Worm (Caenorhabditis elegans) whole organism, mixed stage, embryonic: ENCODE measurements around the gene plc-3.
"Not testable (repeated sequence)": the region's sequence is repeated elsewhere in the genome, so short reads cannot be mapped to it uniquely, and the experiment has no call there.

Experiments
- M03D4.4 ChIP-seq: sonication (generic microtip); optimal IDR thresholded peaks from 2 replicates; lab custom pipeline; 2017; ENCODE audit warnings: mild to moderate bottlenecking, missing genetic modification characterization, missing compliant biosample characterization
- bed-3 ChIP-seq: fragments of 200-800 bp; sonication (Bioruptor generic); optimal IDR thresholded peaks from 3 replicates; lab custom pipeline; 2018; ENCODE audit warnings: mild to moderate bottlenecking, missing genetic modification characterization, moderate library complexity, missing compliant biosample characterization
- blmp-1 ChIP-seq: fragments of 150-350 bp; optimal IDR thresholded peaks from 2 replicates; lab custom pipeline; 2014; ENCODE audit warnings: missing biosample characterization, missing genetic modification characterization
- ceh-39 ChIP-seq: fragments of 150-350 bp; optimal IDR thresholded peaks from 2 replicates; lab custom pipeline; 2014; ENCODE audit warnings: missing biosample characterization, missing genetic modification characterization
- ceh-43 ChIP-seq: fragments of 200-800 bp; sonication (Bioruptor generic); optimal IDR thresholded peaks from 2 replicates; lab custom pipeline; 2018; ENCODE audit warnings: mild to moderate bottlenecking, missing genetic modification characterization, moderate library complexity, missing compliant biosample characterization
- ceh-83 ChIP-seq: fragments of 200-800 bp; sonication (Bioruptor generic); optimal IDR thresholded peaks from 2 replicates; lab custom pipeline; 2018; ENCODE audit warnings: mild to moderate bottlenecking, missing genetic modification characterization, missing compliant biosample characterization
- ces-1 ChIP-seq: fragments of 150-350 bp; optimal IDR thresholded peaks from 2 replicates; lab custom pipeline; 2014; ENCODE audit warnings: missing biosample characterization, missing genetic modification reagents, missing genetic modification characterization
- cnd-1 ChIP-seq: fragments of 200-800 bp; sonication (Bioruptor generic); optimal IDR thresholded peaks from 2 replicates; lab custom pipeline; 2018; ENCODE audit warnings: mild to moderate bottlenecking, missing genetic modification characterization, missing compliant biosample characterization
- drap-1 ChIP-seq: fragments of 200-800 bp; sonication (Bioruptor generic); optimal IDR thresholded peaks from 3 replicates; lab custom pipeline; 2018; ENCODE audit warnings: mild to moderate bottlenecking, missing genetic modification characterization, missing compliant biosample characterization
- elt-1 ChIP-seq: sonication (generic microtip); optimal IDR thresholded peaks from 2 replicates; lab custom pipeline; 2017; ENCODE audit warnings: missing genetic modification characterization, mild to moderate bottlenecking, missing compliant biosample characterization, antibody characterized with exemption, moderate library complexity, borderline replicate concordance; ENCODE audit not compliant: insufficient read depth
- elt-3 ChIP-seq: fragments of 150-350 bp; optimal IDR thresholded peaks from 2 replicates; lab custom pipeline; 2014; ENCODE audit warnings: missing biosample characterization, missing genetic modification characterization
- ham-2 ChIP-seq: fragments of 200-800 bp; sonication (Bioruptor generic); optimal IDR thresholded peaks from 2 replicates; lab custom pipeline; 2018; ENCODE audit warnings: mild to moderate bottlenecking, missing genetic modification characterization, missing compliant biosample characterization
- hlh-1 ChIP-seq: fragments of 150-350 bp; optimal IDR thresholded peaks from 2 replicates; lab custom pipeline; 2014; ENCODE audit warnings: missing biosample characterization, missing genetic modification reagents, missing genetic modification characterization
- lin-13 ChIP-seq: fragments of 150-350 bp; optimal IDR thresholded peaks from 2 replicates; lab custom pipeline; 2014; ENCODE audit warnings: missing biosample characterization, missing genetic modification characterization
- lin-32 ChIP-seq: fragments of 200-800 bp; sonication (Bioruptor generic); optimal IDR thresholded peaks from 2 replicates; lab custom pipeline; 2018; ENCODE audit warnings: mild to moderate bottlenecking, missing genetic modification characterization, missing compliant biosample characterization
- lsy-2 ChIP-seq: fragments of 150-350 bp; optimal IDR thresholded peaks from 2 replicates; lab custom pipeline; 2014; ENCODE audit warnings: missing biosample characterization, missing genetic modification characterization
- mep-1 ChIP-seq: fragments of 150-350 bp; optimal IDR thresholded peaks from 2 replicates; lab custom pipeline; 2017; ENCODE audit warnings: missing biosample characterization, missing genetic modification reagents, missing genetic modification characterization, inconsistent platforms
- mls-2 ChIP-seq: sonication (generic microtip); optimal IDR thresholded peaks from 2 replicates; lab custom pipeline; 2016; ENCODE audit warnings: mild to moderate bottlenecking, missing genetic modification characterization, moderate library complexity, missing compliant biosample characterization
- nhr-12 ChIP-seq: fragments of 150-350 bp; optimal IDR thresholded peaks from 2 replicates; lab custom pipeline; 2014; ENCODE audit warnings: missing biosample characterization, missing genetic modification characterization
- nhr-2 ChIP-seq: fragments of 150-350 bp; optimal IDR thresholded peaks from 2 replicates; lab custom pipeline; 2014; ENCODE audit warnings: missing biosample characterization, missing genetic modification characterization
- nhr-237 ChIP-seq: fragments of 150-350 bp; optimal IDR thresholded peaks from 2 replicates; lab custom pipeline; 2014; ENCODE audit warnings: missing biosample characterization, missing genetic modification characterization
- nhr-28 ChIP-seq: fragments of 150-350 bp; optimal IDR thresholded peaks from 2 replicates; lab custom pipeline; 2014; ENCODE audit warnings: missing biosample characterization, missing genetic modification characterization
- nhr-76 ChIP-seq: sonication (generic microtip); optimal IDR thresholded peaks from 2 replicates; lab custom pipeline; 2017; ENCODE audit warnings: missing biosample characterization, missing genetic modification characterization
- pha-4 ChIP-seq: fragments of 150-350 bp; optimal IDR thresholded peaks from 2 replicates; lab custom pipeline; 2018; ENCODE audit warnings: missing biosample characterization, missing genetic modification reagents, missing genetic modification characterization
- sem-2 ChIP-seq: fragments of 200-800 bp; sonication (Bioruptor generic); optimal IDR thresholded peaks from 2 replicates; lab custom pipeline; 2018; ENCODE audit warnings: mild to moderate bottlenecking, missing genetic modification characterization, missing compliant biosample characterization
- sptf-1 ChIP-seq: sonication (generic microtip); optimal IDR thresholded peaks from 2 replicates; lab custom pipeline; 2017; ENCODE audit warnings: mild to moderate bottlenecking, missing genetic modification characterization, moderate library complexity, missing compliant biosample characterization
- tbx-8 ChIP-seq: fragments of 200-800 bp; sonication (Bioruptor generic); optimal IDR thresholded peaks from 2 replicates; lab custom pipeline; 2018; ENCODE audit warnings: mild to moderate bottlenecking, missing genetic modification characterization, moderate library complexity, missing compliant biosample characterization
- unc-120 ChIP-seq: sonication (generic microtip); optimal IDR thresholded peaks from 2 replicates; lab custom pipeline; 2017; ENCODE audit warnings: missing genetic modification characterization, missing compliant biosample characterization; ENCODE audit not compliant: poor library complexity, severe bottlenecking
- unc-39 ChIP-seq: fragments of 150-350 bp; optimal IDR thresholded peaks from 2 replicates; lab custom pipeline; 2014; ENCODE audit warnings: missing biosample characterization, missing genetic modification characterization
- unc-62 ChIP-seq: fragments of 150-350 bp; optimal IDR thresholded peaks from 2 replicates; lab custom pipeline; 2014; ENCODE audit warnings: missing biosample characterization, missing genetic modification reagents, missing genetic modification characterization
- zip-8 ChIP-seq: fragments of 150-350 bp; optimal IDR thresholded peaks from 2 replicates; lab custom pipeline; 2014; ENCODE audit warnings: missing biosample characterization, missing genetic modification characterization
- ztf-11 ChIP-seq: fragments of 150-350 bp; optimal IDR thresholded peaks from 2 replicates; lab custom pipeline; 2014; ENCODE audit warnings: missing biosample characterization, missing genetic modification characterization

Gene plc-3

ce11 chrII:10247154-10247553 lies 24.5 kb downstream of the plc-3 start:
- TF ChIP-seq pha-4, result no peak
- no peak for TF ChIP-seq drap-1 (GFP tag; lab: Kevin White, UChicago)
- no peak for TF ChIP-seq ztf-11 (tag; lab: Kevin White, UChicago)
- no peak for TF ChIP-seq hlh-1 (tag; lab: Kevin White, UChicago)
- TF ChIP-seq blmp-1 (tag; lab: Kevin White, UChicago), result no peak
- no peak for TF ChIP-seq nhr-2
- no peak for TF ChIP-seq M03D4.4 (tag; lab: Kevin White, UChicago)
- no peak for TF ChIP-seq nhr-76 (tag; lab: Kevin White, UChicago)
- TF ChIP-seq nhr-28 (tag; lab: Kevin White, UChicago), result no peak
- no peak for TF ChIP-seq lin-13
- TF ChIP-seq sem-2 (GFP tag; lab: Kevin White, UChicago), result no peak
- TF ChIP-seq elt-3 (tag; lab: Kevin White, UChicago), result no peak

DNA sequence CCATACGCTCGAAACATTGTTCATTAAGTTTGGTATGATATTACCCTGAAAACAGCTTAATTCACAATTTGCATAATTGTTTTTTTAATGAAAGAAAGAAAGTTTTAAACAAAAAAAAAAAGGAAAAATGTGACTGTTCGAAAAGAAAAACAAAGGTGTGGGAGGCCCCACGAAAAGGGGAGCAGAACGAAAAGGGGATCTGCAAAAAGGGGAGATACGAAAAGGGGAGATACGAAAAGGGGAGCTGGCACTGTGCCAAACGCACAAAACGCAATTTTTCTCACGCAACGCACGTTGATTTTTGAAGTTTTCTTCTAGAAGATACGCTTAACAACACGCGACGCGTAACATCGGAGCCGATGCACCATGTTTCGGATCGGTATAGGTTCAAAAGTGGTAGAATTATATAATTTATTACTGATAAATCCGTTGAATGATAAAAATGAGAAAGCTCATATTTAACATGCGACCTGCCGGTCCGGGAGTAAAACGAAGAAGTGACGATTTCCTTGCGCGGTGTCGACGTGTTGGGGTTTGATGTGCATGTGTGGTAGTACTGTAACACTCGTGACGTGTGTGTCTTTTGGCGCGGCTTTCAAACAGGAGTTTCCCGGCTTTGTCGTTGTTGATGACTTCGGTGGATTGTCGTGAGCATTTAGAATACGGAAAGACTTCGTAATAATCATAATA lies 25.1 kb downstream of the plc-3 start, which contains the start of gene nrde-2:
Gene nrde-2, minus strand, starts transcription at position 45 of the 690 bp plus-strand sequence.
- TF ChIP-seq ztf-11 (tag; lab: Kevin White, UChicago); ceh-43 (GFP tag; lab: Kevin White, UChicago); lin-32 (GFP tag; lab: Kevin White, UChicago): not testable (repeated sequence)
- TF ChIP-seq, all 35 proteins: peak for 0; not testable (repeated sequence) for 35

- TF ChIP-seq unc-62 (GFP tag; lab: Kevin White, UChicago) (peak; percentile 23), bed-3 (GFP tag; lab: Kevin White, UChicago) (peak; percentile 54), mep-1 (tag; lab: Kevin White, UChicago) (peak; percentile 87), ztf-11 (tag; lab: Kevin White, UChicago) (peak; percentile 71), lsy-2 (tag; lab: Kevin White, UChicago) (peak; percentile 62), elt-3 (tag; lab: Kevin White, UChicago) (no peak), unc-120 (peak; percentile 58), pha-4 (peak; percentile 15), blmp-1 (tag; lab: Kevin White, UChicago) (no peak), unc-39 (no peak), drap-1 (GFP tag; lab: Kevin White, UChicago) (peak; percentile 78), M03D4.4 (tag; lab: Kevin White, UChicago) (peak; percentile 73), mls-2 (peak; percentile 80), lin-32 (GFP tag; lab: Kevin White, UChicago) (peak; percentile 67), lin-13 (peak; percentile 83), tbx-8 (GFP tag; lab: Kevin White, UChicago) (peak; percentile 12), ceh-39 (no peak), nhr-237 (tag; lab: Kevin White, UChicago) (peak; percentile 69), nhr-12 (tag; lab: Kevin White, UChicago) (no peak), elt-1 (tag; lab: Kevin White, UChicago) (no peak), zip-8 (tag; lab: Kevin White, UChicago) (no peak), sem-2 (GFP tag; lab: Kevin White, UChicago) (peak; percentile 24), cnd-1 (tag; lab: Kevin White, UChicago) (peak; percentile 71), sptf-1 (peak; percentile 92), ces-1 (GFP tag; lab: Kevin White, UChicago) (peak; percentile 79), ham-2 (GFP tag; lab: Kevin White, UChicago) (peak; percentile 3), ceh-83 (GFP tag; lab: Kevin White, UChicago) (no peak), hlh-1 (tag; lab: Kevin White, UChicago) (peak; percentile 38)
These were observed 25.8 kb downstream of the plc-3 start, which contains the start of gene atad-3 for ce11 chrII:10248355-10249041. TSS of gene atad-3 (plus strand) at chrII:10248991.

- TF ChIP-seq ceh-83 (GFP tag; lab: Kevin White, UChicago) (no peak), lsy-2 (tag; lab: Kevin White, UChicago) (no peak), nhr-2 (no peak)
These were observed 28.3 kb downstream of the plc-3 start, which contains the start of gene F54B3.1 for ce11 chrII:10250966-10251365. TSS of gene F54B3.1 (plus strand) at chrII:10251266.
